Worm (Caenorhabditis elegans): Measurements from ENCODE around the gene mrps-9.

Gene mrps-9

ce11 chrIII:8244052-8244451, 21.8 kb upstream of the mrps-9 start, which contains the start of the genes pbs-6 and cids-1:
TSS of gene pbs-6 (minus strand) at chrIII:8244092.
TSS of gene cids-1 (plus strand) at chrIII:8244445.
- TF ChIP-seq lin-14 (GFP tag; optimal IDR thresholded peaks at IDR 0.05) (no peak), pqm-1 (tag; optimal IDR thresholded peaks at IDR 0.05) (no peak), ces-1 (GFP tag; optimal IDR thresholded peaks at IDR 0.05) (no peak), swsn-7 (tag; optimal IDR thresholded peaks at IDR 0.05) (no peak), egl-13 (tag; optimal IDR thresholded peaks at IDR 0.05) (no peak), C04F5.9 (tag; optimal IDR thresholded peaks at IDR 0.05) (no peak), mep-1 (tag; optimal IDR thresholded peaks at IDR 0.05) (no peak), zag-1 (tag; optimal IDR thresholded peaks at IDR 0.05) (no peak), nhr-71 (tag; optimal IDR thresholded peaks at IDR 0.05) (peak; percentile 24), ceh-63 (GFP tag; optimal IDR thresholded peaks at IDR 0.05) (no peak), grh-1 (GFP tag; IDR thresholded peaks at IDR 0.05) (no peak), ama-1 (optimal IDR thresholded peaks at IDR 0.05) (no peak), fkh-10 (GFP tag; optimal IDR thresholded peaks at IDR 0.05) (no peak), unc-130 (tag; optimal IDR thresholded peaks at IDR 0.05) (peak; percentile 29), dpl-1 (GFP tag; optimal IDR thresholded peaks at IDR 0.05) (peak in 2 of 3 experiments; percentile 37 to 40), tlp-1 (tag; optimal IDR thresholded peaks at IDR 0.05) (no peak), fos-1 (tag; optimal IDR thresholded peaks at IDR 0.05) (no peak), Y116A8C.19 (tag; optimal IDR thresholded peaks at IDR 0.05; ENCODE audit: borderline replicate concordance) (no peak), hlh-17 (GFP tag; optimal IDR thresholded peaks at IDR 0.05; ENCODE audit: borderline replicate concordance) (no peak), aha-1 (tag; optimal IDR thresholded peaks at IDR 0.05) (no peak), xbp-1 (tag; optimal IDR thresholded peaks at IDR 0.05) (no peak), irx-1 (tag; optimal IDR thresholded peaks at IDR 0.05) (no peak), zip-4 (GFP tag; optimal IDR thresholded peaks at IDR 0.05) (no peak), tbx-2 (tag; optimal IDR thresholded peaks at IDR 0.05) (no peak), nhr-90 (tag; optimal IDR thresholded peaks at IDR 0.05; ENCODE audit: poor library complexity) (no peak), dsc-1 (tag; optimal IDR thresholded peaks at IDR 0.05) (no peak), nhr-11 (tag; optimal IDR thresholded peaks at IDR 0.05) (no peak), nhr-76 (tag; optimal IDR thresholded peaks at IDR 0.05) (no peak), mab-9 (GFP tag; IDR thresholded peaks at IDR 0.05) (no peak), nhr-85 (tag) (no peak), fkh-8 (tag; optimal IDR thresholded peaks at IDR 0.05) (no peak), egl-27 (tag; optimal IDR thresholded peaks at IDR 0.05) (no peak), fkh-4 (tag; optimal IDR thresholded peaks at IDR 0.05; ENCODE audit: borderline replicate concordance) (no peak), nhr-19 (GFP tag; conservative IDR thresholded peaks at IDR 0.05) (no peak), efl-1 (optimal IDR thresholded peaks at IDR 0.05) (peak; percentile 42 to 56), efl-1 (GFP tag; optimal IDR thresholded peaks at IDR 0.05 in 1 of 2) (peak; percentile 44 to 72), snu-23 (GFP tag; optimal IDR thresholded peaks at IDR 0.05) (peak; percentile 23), hlh-4 (tag; optimal IDR thresholded peaks at IDR 0.05) (no peak), pax-3 (tag; optimal IDR thresholded peaks at IDR 0.05) (no peak), sox-4 (tag; optimal IDR thresholded peaks at IDR 0.05) (no peak), ceh-90 (tag; optimal IDR thresholded peaks at IDR 0.05) (no peak), efl-3 (GFP tag; optimal IDR thresholded peaks at IDR 0.05) (no peak), rnt-1 (tag; optimal IDR thresholded peaks at IDR 0.05) (no peak), skn-1 (tag; optimal IDR thresholded peaks at IDR 0.05) (peak; percentile 59), nhr-47 (tag; optimal IDR thresholded peaks at IDR 0.05) (peak; percentile 0), unc-98 (GFP tag; IDR thresholded peaks at IDR 0.05) (no peak), lin-35 (GFP tag; optimal IDR thresholded peaks at IDR 0.05) (peak; percentile 25 to 50), elt-2 (tag; optimal IDR thresholded peaks at IDR 0.05) (no peak), pag-3 (tag; optimal IDR thresholded peaks at IDR 0.05; ENCODE audit: borderline replicate concordance, insufficient read depth) (no peak), lin-13 (GFP tag; optimal IDR thresholded peaks at IDR 0.05) (no peak), lin-39 (tag; optimal IDR thresholded peaks at IDR 0.05) (no peak), nhr-20 (tag; optimal IDR thresholded peaks at IDR 0.05) (no peak), hpl-2 (GFP tag; optimal IDR thresholded peaks at IDR 0.05) (no peak), unc-86 (tag; optimal IDR thresholded peaks at IDR 0.05) (no peak)
